Worm (Caenorhabditis elegans) whole organism, L1 larva: ENCODE data around the gene Y75B8A.63.

ENCODE experiments used
- ceh-90 ChIP-seq: sonication (generic microtip); optimal IDR thresholded peaks from 2 replicates; lab custom pipeline; 2016; ENCODE audit warnings: missing genetic modification characterization, missing compliant biosample characterization
- egl-27 ChIP-seq, 2 experiments: fragments of 150-350 bp in 1 of 2; sonication (generic microtip); optimal IDR thresholded peaks; 3 replicates each; lab custom pipeline; 2017 to 2018; ENCODE audit warnings: missing biosample characterization in 2 of 2, missing genetic modification characterization in 2 of 2, missing genetic modification reagents in 2 of 2
- ets-5 ChIP-seq: fragments of 200-800 bp; sonication (Bioruptor generic); IDR thresholded peaks from 2 replicates; pipeline ENCODE4 v1.3.6; 2022; ENCODE audit warnings: missing genetic modification characterization, missing compliant biosample characterization
- fos-1 ChIP-seq: fragments of 150-350 bp; optimal IDR thresholded peaks from 2 replicates; lab custom pipeline; 2014; ENCODE audit warnings: missing biosample characterization, missing genetic modification characterization
- jun-1 ChIP-seq: fragments of 150-350 bp; optimal IDR thresholded peaks from 2 replicates; lab custom pipeline; 2014; ENCODE audit warnings: missing biosample characterization, missing genetic modification reagents, missing genetic modification characterization
- mdl-1 ChIP-seq, 2 experiments: fragments of 150-350 bp; optimal IDR thresholded peaks; 2 replicates each; lab custom pipeline; 2014 to 2017; ENCODE audit warnings: missing biosample characterization in 2 of 2, missing genetic modification characterization in 2 of 2, inconsistent platforms in 1 of 2
- nhr-12 ChIP-seq: sonication (generic microtip); optimal IDR thresholded peaks from 2 replicates; lab custom pipeline; 2017; ENCODE audit warnings: missing biosample characterization, missing genetic modification characterization
- nhr-237 ChIP-seq: fragments of 150-350 bp; optimal IDR thresholded peaks from 2 replicates; lab custom pipeline; 2014; ENCODE audit warnings: missing biosample characterization, missing genetic modification characterization
- nhr-71 ChIP-seq: sonication (generic microtip); optimal IDR thresholded peaks from 2 replicates; lab custom pipeline; 2016; ENCODE audit warnings: mild to moderate bottlenecking, missing genetic modification characterization, moderate library complexity, missing compliant biosample characterization
- pag-3 ChIP-seq: sonication (generic microtip); optimal IDR thresholded peaks from 2 replicates; lab custom pipeline; 2017; ENCODE audit warnings: missing genetic modification characterization, mild to moderate bottlenecking, missing compliant biosample characterization, antibody characterized with exemption, borderline replicate concordance; ENCODE audit not compliant: insufficient read depth
- tbx-2 ChIP-seq: sonication (generic microtip); optimal IDR thresholded peaks from 2 replicates; lab custom pipeline; 2016; ENCODE audit warnings: missing genetic modification characterization, missing compliant biosample characterization
- unc-62 ChIP-seq: fragments of 150-350 bp; optimal IDR thresholded peaks from 2 replicates; lab custom pipeline; 2014; ENCODE audit warnings: missing biosample characterization, missing genetic modification reagents, missing genetic modification characterization

ce11 chrIII:12349027-12349426, 21.3 kb downstream of the Y75B8A.63 start:
- TF ChIP-seq nhr-12 (tag; lab: Kevin White, UChicago) (no peak), mdl-1 (tag; optimal IDR thresholded peaks at IDR 0.05; lab: Kevin White, UChicago) (no peak), nhr-237 (tag; lab: Kevin White, UChicago) (no peak), fos-1 (tag; lab: Kevin White, UChicago) (no peak), egl-27 (tag; optimal IDR thresholded peaks at IDR 0.05; lab: Kevin White, UChicago) (no peak), jun-1 (no peak), ceh-90 (tag; lab: Kevin White, UChicago) (no peak), unc-62 (GFP tag; lab: Kevin White, UChicago) (no peak), ets-5 (GFP tag; lab: Robert Waterston, UW) (no peak), nhr-71 (tag; lab: Kevin White, UChicago) (no peak), tbx-2 (tag; lab: Kevin White, UChicago) (no peak), pag-3 (no peak)
